Worm (Caenorhabditis elegans): Measurements from ENCODE around the gene Y17G7B.20.
A peak's percentile ranks its signal among the peaks of the same experiment; 100 is the strongest.

Gene Y17G7B.20

ce11 chrII:11969033-11969432 is 10.6 kb downstream of the Y17G7B.20 start:
- TF ChIP-seq ZK337.2 (GFP tag; IDR thresholded peaks at IDR 0.05), result no peak
- no peak for TF ChIP-seq madf-5 (GFP tag; IDR thresholded peaks at IDR 0.05)
- TF ChIP-seq daf-16 (GFP tag; optimal IDR thresholded peaks at IDR 0.05), result no peak
- no peak for TF ChIP-seq daf-16 (tag; optimal IDR thresholded peaks at IDR 0.05)
- TF ChIP-seq egl-43 (GFP tag; IDR thresholded peaks at IDR 0.05), result 0 out of 2 replicates have a peak, but pooled peaks have one; percentile 35
- peak; percentile 55 for TF ChIP-seq set-16 (GFP tag; IDR thresholded peaks at IDR 0.05)

- TF ChIP-seq Y48G9A.11 (GFP tag; IDR thresholded peaks at IDR 0.05) (peak; percentile 92), dmd-9 (GFP tag; IDR thresholded peaks at IDR 0.05) (no peak), hif-1 (tag; optimal IDR thresholded peaks at IDR 0.05) (no peak), F49E8.2 (tag; optimal IDR thresholded peaks at IDR 0.05; ENCODE audit: borderline replicate concordance) (peak; percentile 77), gei-8 (GFP tag; optimal IDR thresholded peaks at IDR 0.05) (no peak), unc-130 (GFP tag; optimal IDR thresholded peaks at IDR 0.05) (peak; percentile 84), lsy-2 (tag; optimal IDR thresholded peaks at IDR 0.05) (peak in 1 of 2 experiments; percentile 24), lin-13 (GFP tag; optimal IDR thresholded peaks at IDR 0.05) (no peak), egl-27 (tag; optimal IDR thresholded peaks at IDR 0.05) (no peak), lin-1 (GFP tag; IDR thresholded peaks at IDR 0.05) (no peak), lin-38 (GFP tag; IDR thresholded peaks at IDR 0.05) (peak; percentile 88), vab-7 (GFP tag; IDR thresholded peaks at IDR 0.05) (peak; percentile 56; the same call in 1 of the 2 replicates), tag-97 (GFP tag; IDR thresholded peaks at IDR 0.05) (no peak), daf-19 (GFP tag; conservative IDR thresholded peaks at IDR 0.05) (no peak), dmd-8 (GFP tag; IDR thresholded peaks at IDR 0.05) (no peak), snpc-1.2 (GFP tag; IDR thresholded peaks at IDR 0.05) (peak; percentile 60), nhr-41 (GFP tag; IDR thresholded peaks at IDR 0.05) (no peak), skn-1 (tag; optimal IDR thresholded peaks at IDR 0.05) (no peak), F44E2.7 (GFP tag; IDR thresholded peaks at IDR 0.05) (no peak), nhr-77 (tag; optimal IDR thresholded peaks at IDR 0.05) (no peak)
These were observed 11.4 kb downstream of the Y17G7B.20 start, which contains the start of gene mex-1 for ce11 chrII:11968275-11968674. Gene mex-1 (plus strand): TSS chrII:11968637.

- TF ChIP-seq ctbp-1 (GFP tag; IDR thresholded peaks at IDR 0.05) (peak; percentile 49; the same call in 1 of the 2 replicates), dmd-8 (GFP tag; IDR thresholded peaks at IDR 0.05) (no peak), saeg-2 (GFP tag; IDR thresholded peaks at IDR 0.05) (no peak), zfp-2 (tag; optimal IDR thresholded peaks at IDR 0.05) (peak; percentile 82), hlh-30 (tag; optimal IDR thresholded peaks at IDR 0.05; ENCODE audit: insufficient read depth) (peak; percentile 99), lir-3 (tag; optimal IDR thresholded peaks at IDR 0.05) (peak; percentile 46), ceh-82 (tag; optimal IDR thresholded peaks at IDR 0.05) (no peak), nhr-237 (tag; optimal IDR thresholded peaks at IDR 0.05) (no peak), ceh-62 (tag; optimal IDR thresholded peaks at IDR 0.05) (no peak), nhr-102 (tag; optimal IDR thresholded peaks at IDR 0.05) (peak; percentile 65), daf-8 (GFP tag; IDR thresholded peaks at IDR 0.05) (no peak), madf-5 (GFP tag; IDR thresholded peaks at IDR 0.05) (peak in 1 of 2 experiments; percentile 67; a peak in 2 of 4 replicates), spr-1 (tag; optimal IDR thresholded peaks at IDR 0.05) (peak; percentile 83), set-16 (GFP tag; IDR thresholded peaks at IDR 0.05) (peak; percentile 79), T26A8.4 (GFP tag; IDR thresholded peaks at IDR 0.05) (peak; percentile 62), mdt-29 (GFP tag; IDR thresholded peaks at IDR 0.05) (peak; percentile 81), attf-4 (tag; optimal IDR thresholded peaks at IDR 0.05) (no peak), nhr-41 (GFP tag; IDR thresholded peaks at IDR 0.05) (peak; percentile 56; the same call in 1 of the 2 replicates), nhr-48 (tag; optimal IDR thresholded peaks at IDR 0.05) (peak; percentile 61), lin-39 (tag; optimal IDR thresholded peaks at IDR 0.05) (no peak), D1046.2 (GFP tag; IDR thresholded peaks at IDR 0.05) (peak; percentile 83; the same call in 1 of the 2 replicates), zip-2 (tag; optimal IDR thresholded peaks at IDR 0.05) (peak; percentile 20), pha-4 (GFP tag; IDR thresholded peaks at IDR 0.05) (peak; percentile 56; the same call in 1 of the 2 replicates), pha-4 (tag; optimal IDR thresholded peaks at IDR 0.05) (no peak), ceh-20 (GFP tag; IDR thresholded peaks at IDR 0.05) (peak; percentile 95), ama-1 (optimal IDR thresholded peaks at IDR 0.05) (peak; percentile 75), vab-7 (GFP tag; IDR thresholded peaks at IDR 0.05) (peak; percentile 93)
These were observed 12.0 kb downstream of the Y17G7B.20 start, which contains the start of gene W03C9.5 for ce11 chrII:11967507-11968127. Gene W03C9.5 (minus strand): TSS chrII:11967544.

Data from whole organism, L4 larva.